Worm (Caenorhabditis elegans): ENCODE data around the gene M88.4.
A peak's percentile ranks its signal among the peaks of the same experiment; 100 is the strongest.

M88.4 gene

ce11 chrIII:4562070-4562788, 13.4 kb downstream of the M88.4 start, which contains the start of gene pan-1 (continued):
- peak; percentile 48 for TF ChIP-seq mes-2 (tag; optimal IDR thresholded peaks at IDR 0.05; ENCODE audit: poor library complexity, severe bottlenecking)
- TF ChIP-seq F49E8.2 (tag; optimal IDR thresholded peaks at IDR 0.05; ENCODE audit: borderline replicate concordance) = no peak
- TF ChIP-seq zip-2 (tag; optimal IDR thresholded peaks at IDR 0.05) = no peak
- 0 out of 2 replicates have a peak, but pooled peaks have one; percentile 54 for TF ChIP-seq ctbp-1 (GFP tag; IDR thresholded peaks at IDR 0.05)
- TF ChIP-seq hif-1 (tag; optimal IDR thresholded peaks at IDR 0.05) = peak in 1 of 2 experiments; percentile 14
- TF ChIP-seq ZK546.5 (tag; optimal IDR thresholded peaks at IDR 0.05) = no peak
- no peak for TF ChIP-seq lin-39 (tag; optimal IDR thresholded peaks at IDR 0.05)
- TF ChIP-seq ceh-32 (tag; optimal IDR thresholded peaks at IDR 0.05; ENCODE audit: poor library complexity) = no peak
- peak; percentile 89 for TF ChIP-seq hlh-11 (tag; optimal IDR thresholded peaks at IDR 0.05)
- peak; percentile 39 for TF ChIP-seq pqm-1 (tag; optimal IDR thresholded peaks at IDR 0.05)

ce11 chrIII:4568030-4568429, 19.2 kb downstream of the M88.4 start, which contains the start of gene mlcd-1:
Gene mlcd-1 (minus strand): TSS chrIII:4568130.
- TF ChIP-seq lir-3 (tag; optimal IDR thresholded peaks at IDR 0.05) (no peak), lin-15B (tag; optimal IDR thresholded peaks at IDR 0.05) (no peak), aha-1 (tag) (no peak), nhr-111 (GFP tag; optimal IDR thresholded peaks at IDR 0.05) (no peak), skn-1 (tag; optimal IDR thresholded peaks at IDR 0.05) (no peak), ceh-82 (tag; optimal IDR thresholded peaks at IDR 0.05) (no peak), lin-39 (tag; optimal IDR thresholded peaks at IDR 0.05) (no peak), nhr-48 (tag; optimal IDR thresholded peaks at IDR 0.05) (no peak), php-3 (GFP tag; IDR thresholded peaks at IDR 0.05) (no peak), ceh-62 (tag; optimal IDR thresholded peaks at IDR 0.05) (no peak), rbr-2 (tag; optimal IDR thresholded peaks at IDR 0.05) (no peak), nhr-77 (tag; optimal IDR thresholded peaks at IDR 0.05) (no peak), nhr-11 (tag; optimal IDR thresholded peaks at IDR 0.05) (no peak), dmd-8 (GFP tag; IDR thresholded peaks at IDR 0.05) (no peak), daf-19 (GFP tag; conservative IDR thresholded peaks at IDR 0.05) (no peak), nhr-102 (tag; optimal IDR thresholded peaks at IDR 0.05) (no peak), nhr-76 (tag; optimal IDR thresholded peaks at IDR 0.05) (no peak), spr-3 (GFP tag; optimal IDR thresholded peaks at IDR 0.05) (no peak), Y48G9A.11 (GFP tag; IDR thresholded peaks at IDR 0.05) (no peak), mxl-3 (GFP tag; optimal IDR thresholded peaks at IDR 0.05) (no peak)

DNA sequence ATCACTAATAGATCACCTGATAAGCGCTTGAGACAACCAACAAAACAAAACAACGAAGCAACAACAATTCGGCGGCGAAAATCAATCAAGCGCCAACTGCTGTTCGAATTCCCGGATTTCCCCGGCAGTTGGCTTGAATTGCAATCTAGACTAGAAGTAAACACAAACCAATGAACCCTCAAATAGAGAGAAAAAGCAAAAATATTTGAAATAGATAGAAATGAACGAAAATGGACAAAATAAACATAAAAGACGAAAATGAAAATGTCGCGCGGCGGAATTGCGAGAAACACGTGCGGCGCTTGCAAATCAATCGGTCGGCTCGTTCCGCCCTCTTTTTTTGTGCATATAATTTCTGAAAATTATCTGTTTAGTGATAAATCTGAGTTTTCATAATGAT, 19.6 kb downstream of the M88.4 start, which contains the start of gene idhg-1:
TSS of gene idhg-1 (plus strand) at position 343 of the 400 bp plus-strand sequence.
- TF ChIP-seq saeg-2 (GFP tag; IDR thresholded peaks at IDR 0.05) = peak; percentile 55; the same call in 1 of the 2 replicates
- TF ChIP-seq zip-11 (GFP tag; IDR thresholded peaks at IDR 0.05) = no peak
- peak; percentile 63; the same call in 1 of the 2 replicates for TF ChIP-seq Y75B8A.6 (GFP tag; IDR thresholded peaks at IDR 0.05)
- no peak for TF ChIP-seq ctbp-1 (GFP tag; IDR thresholded peaks at IDR 0.05)
- TF ChIP-seq dpl-1 (GFP tag; optimal IDR thresholded peaks at IDR 0.05) = peak; percentile 60
- TF ChIP-seq nhr-237 (tag; optimal IDR thresholded peaks at IDR 0.05) = no peak
- peak; percentile 31 for TF ChIP-seq nhr-48 (tag; optimal IDR thresholded peaks at IDR 0.05)
- TF ChIP-seq mxl-3 (GFP tag; optimal IDR thresholded peaks at IDR 0.05) = peak; percentile 20
- TF ChIP-seq fkh-10 (GFP tag; optimal IDR thresholded peaks at IDR 0.05) = peak; percentile 13
- TF ChIP-seq lin-38 (GFP tag; IDR thresholded peaks at IDR 0.05) = peak; percentile 74
- peak; percentile 47 for TF ChIP-seq nhr-102 (tag; optimal IDR thresholded peaks at IDR 0.05)
- TF ChIP-seq nhr-28 (tag; optimal IDR thresholded peaks at IDR 0.05) = peak; percentile 24
- TF ChIP-seq hmg-1.1 (GFP tag; IDR thresholded peaks at IDR 0.05) = peak; percentile 61; the same call in 1 of the 2 replicates
- TF ChIP-seq mes-2 (tag; optimal IDR thresholded peaks at IDR 0.05; ENCODE audit: poor library complexity, severe bottlenecking) = peak; percentile 95
- peak; percentile 76; the same call in 1 of the 2 replicates for TF ChIP-seq T26A8.4 (GFP tag; IDR thresholded peaks at IDR 0.05)
- TF ChIP-seq dmd-6 (GFP tag; IDR thresholded peaks at IDR 0.05) = peak; percentile 29
- no peak for TF ChIP-seq zip-2 (tag; optimal IDR thresholded peaks at IDR 0.05)
- peak; percentile 57 for TF ChIP-seq hlh-11 (tag; optimal IDR thresholded peaks at IDR 0.05)
- TF ChIP-seq unc-62 (GFP tag; optimal IDR thresholded peaks at IDR 0.05 in 1 of 2) = peak in 1 of 2 experiments; percentile 44
- TF ChIP-seq unc-62 (tag; optimal IDR thresholded peaks at IDR 0.05) = no peak
- TF ChIP-seq daf-12 (tag; optimal IDR thresholded peaks at IDR 0.05) = no peak
- peak; percentile 77 for TF ChIP-seq mep-1 (tag; optimal IDR thresholded peaks at IDR 0.05)
- TF ChIP-seq snpc-1.2 (GFP tag; IDR thresholded peaks at IDR 0.05) = peak; percentile 51; the same call in 1 of the 2 replicates
- peak; percentile 70 for TF ChIP-seq duxl-1 (tag; optimal IDR thresholded peaks at IDR 0.05; ENCODE audit: poor library complexity)
- TF ChIP-seq nhr-11 (tag; optimal IDR thresholded peaks at IDR 0.05) = peak; percentile 71
- TF ChIP-seq ztf-7 (tag; optimal IDR thresholded peaks at IDR 0.05) = peak; percentile 8

Data from whole organism, L4 larva.